Fruit fly (Drosophila melanogaster): ENCODE data around the gene cype.

cype gene

dm6 chr2L:5278309-5279130, 48.5 kb upstream of the cype start, which contains the start of the genes Nin and Bub1 (continued):
- TF ChIP-seq CG31627 (GFP tag; optimal IDR thresholded peaks at IDR 0.05) (peak; percentile 23), Sox14 (GFP tag; optimal IDR thresholded peaks at IDR 0.05) (peak; percentile 33), Sox15 (GFP tag; optimal IDR thresholded peaks at IDR 0.05) (peak; percentile 22), CG3032 (tag; optimal IDR thresholded peaks at IDR 0.05) (peak; percentile 31)

- peak; percentile 28 for TF ChIP-seq Eip78C (GFP tag)
- no peak for TF ChIP-seq esn (GFP tag; optimal IDR thresholded peaks at IDR 0.05)
- TF ChIP-seq dsx (GFP tag; optimal IDR thresholded peaks at IDR 0.05; ENCODE audit: poor library complexity, severe bottlenecking) = peak; percentile 10
- TF ChIP-seq ss (GFP tag; optimal IDR thresholded peaks at IDR 0.05) = peak; percentile 40 to 89
- no peak for TF ChIP-seq fkh (GFP tag; optimal IDR thresholded peaks at IDR 0.05)
- peak; percentile 11 for TF ChIP-seq spab (GFP tag; optimal IDR thresholded peaks at IDR 0.05)
- TF ChIP-seq CG3032 (tag; optimal IDR thresholded peaks at IDR 0.05) = no peak
- TF ChIP-seq CG6808 (GFP tag; optimal IDR thresholded peaks at IDR 0.05) = peak; percentile 38
- no peak for TF ChIP-seq CG34406 (GFP tag; optimal IDR thresholded peaks at IDR 0.05)
- TF ChIP-seq Ets96B (tag; optimal IDR thresholded peaks at IDR 0.05) = peak; percentile 7
These were observed 42.2 kb upstream of the cype start for dm6 chr2L:5284820-5285219.

DNA sequence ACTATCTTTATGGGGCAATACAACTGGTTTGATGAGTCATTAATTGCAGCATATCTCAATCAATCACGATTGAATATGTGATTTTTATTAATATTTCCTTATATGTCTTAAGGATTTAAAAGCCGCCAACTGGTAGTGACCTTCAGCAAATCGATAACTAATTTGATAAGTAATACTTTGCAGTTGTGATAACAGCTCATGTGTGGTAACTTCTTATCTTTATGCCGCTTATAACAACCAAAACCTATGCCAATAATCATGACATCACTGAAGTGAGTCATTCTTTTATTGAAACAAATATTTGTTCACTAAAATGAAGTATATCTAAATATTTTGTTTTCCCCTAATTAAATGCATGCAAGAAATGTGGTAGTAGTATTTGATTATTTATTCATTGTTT, 41.2 kb upstream of the cype start:
- no peak for TF ChIP-seq fd59A (GFP tag; optimal IDR thresholded peaks at IDR 0.05)
- no peak for TF ChIP-seq CG3032 (tag; optimal IDR thresholded peaks at IDR 0.05)
- no peak for TF ChIP-seq Hr4 (GFP tag; optimal IDR thresholded peaks at IDR 0.05)
- TF ChIP-seq Hr39 (GFP tag; optimal IDR thresholded peaks at IDR 0.05) = no peak
- TF ChIP-seq topi (GFP tag; optimal IDR thresholded peaks at IDR 0.05) = no peak
- no peak for TF ChIP-seq CG10631 (GFP tag; optimal IDR thresholded peaks at IDR 0.05)
- no peak for TF ChIP-seq CG6808 (GFP tag; optimal IDR thresholded peaks at IDR 0.05)
- TF ChIP-seq Blimp-1 (GFP tag; optimal IDR thresholded peaks at IDR 0.05) = no peak

DNA sequence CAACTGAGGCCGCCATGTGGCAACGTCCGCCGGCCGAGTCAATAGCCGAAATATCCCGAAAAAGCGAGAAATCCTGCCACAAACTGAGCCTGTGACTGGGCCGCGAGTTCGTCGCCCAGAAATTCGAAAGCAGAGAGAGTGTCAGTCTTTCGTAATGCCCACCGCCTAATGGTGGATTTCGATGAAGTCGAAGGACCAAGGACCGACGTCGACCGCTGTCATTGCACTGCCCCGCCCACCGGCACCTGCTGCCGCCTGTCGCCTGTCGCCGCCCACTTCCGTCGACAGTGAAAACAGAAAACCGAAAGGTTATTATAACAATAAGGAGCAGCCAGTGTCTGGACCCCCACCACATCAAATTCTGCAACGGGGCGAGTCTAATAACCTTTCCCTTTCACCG, 40.5 kb upstream of the cype start:
- TF ChIP-seq Hr4 (GFP tag; optimal IDR thresholded peaks at IDR 0.05) = no peak
- peak; percentile 4 for TF ChIP-seq svp (GFP tag)
- 0 out of 3 replicates have a peak, but pooled peaks have one; percentile 14 for TF ChIP-seq CG6163 (GFP tag; IDR thresholded peaks at IDR 0.05)

- TF ChIP-seq fd59A (GFP tag; optimal IDR thresholded peaks at IDR 0.05) (peak; percentile 96), CG9139 (GFP tag; optimal IDR thresholded peaks at IDR 0.05) (peak; percentile 94), CG10669 (GFP tag; optimal IDR thresholded peaks at IDR 0.05) (peak; percentile 96), CG16779 (tag; optimal IDR thresholded peaks at IDR 0.05) (peak; percentile 86), CG31627 (GFP tag; optimal IDR thresholded peaks at IDR 0.05) (peak; percentile 66), CG8319 (GFP tag; optimal IDR thresholded peaks at IDR 0.05) (peak; percentile 77), dac (GFP tag; optimal IDR thresholded peaks at IDR 0.05) (no peak), Lpt (GFP tag; optimal IDR thresholded peaks at IDR 0.05) (peak; percentile 37), CG6808 (GFP tag; optimal IDR thresholded peaks at IDR 0.05) (peak; percentile 96), Sox15 (GFP tag; optimal IDR thresholded peaks at IDR 0.05) (peak; percentile 80), acj6 (GFP tag; optimal IDR thresholded peaks at IDR 0.05) (peak; percentile 83), OdsH (GFP tag; optimal IDR thresholded peaks at IDR 0.05) (peak; percentile 80), ss (GFP tag; optimal IDR thresholded peaks at IDR 0.05) (peak; percentile 97 to 98), eg (GFP tag; IDR thresholded peaks at IDR 0.05) (no peak; the same call in 2 of the 3 replicates), esn (GFP tag; optimal IDR thresholded peaks at IDR 0.05) (peak; percentile 88), CG7368 (GFP tag; optimal IDR thresholded peaks at IDR 0.05) (peak; percentile 61), lz (GFP tag; optimal IDR thresholded peaks at IDR 0.05) (peak; percentile 80), CG11902 (GFP tag; optimal IDR thresholded peaks at IDR 0.05) (peak; percentile 70), CG4318 (GFP tag; optimal IDR thresholded peaks at IDR 0.05) (no peak), spab (GFP tag; optimal IDR thresholded peaks at IDR 0.05) (peak; percentile 94), Sox14 (GFP tag; optimal IDR thresholded peaks at IDR 0.05) (peak; percentile 88), CG6163 (GFP tag; IDR thresholded peaks at IDR 0.05) (peak; percentile 74; the same call in 2 of the 3 replicates), CG11762 (GFP tag; optimal IDR thresholded peaks at IDR 0.05; ENCODE audit: insufficient read depth) (peak; percentile 68), salr (GFP tag; optimal IDR thresholded peaks at IDR 0.05) (peak; percentile 62 to 82), Hr38 (GFP tag; optimal IDR thresholded peaks at IDR 0.05) (no peak), CG15336 (GFP tag; IDR thresholded peaks at IDR 0.05) (0 out of 2 replicates have a peak, but pooled peaks have one; percentile 53), Met (GFP tag; optimal IDR thresholded peaks at IDR 0.05) (peak; percentile 83), CG34406 (GFP tag; optimal IDR thresholded peaks at IDR 0.05) (peak; percentile 82)
These were observed 39.3 kb upstream of the cype start for dm6 chr2L:5287599-5288261.
